Worm (Caenorhabditis elegans): Measurements from ENCODE around the gene sre-6.

Gene sre-6

ce11 chrV:10805934-10806333, 43.3 kb upstream of the sre-6 start, which contains the start of gene prp-38:
Gene prp-38 (minus strand): TSS chrV:10806034.
- TF ChIP-seq dpl-1 (GFP tag; optimal IDR thresholded peaks at IDR 0.05) = no peak
- no peak for TF ChIP-seq tbx-2 (tag; optimal IDR thresholded peaks at IDR 0.05)
- no peak for TF ChIP-seq mep-1 (tag; optimal IDR thresholded peaks at IDR 0.05)
- TF ChIP-seq lin-35 (GFP tag; optimal IDR thresholded peaks at IDR 0.05) = no peak
- no peak for TF ChIP-seq nhr-84 (tag; optimal IDR thresholded peaks at IDR 0.05)
- no peak for TF ChIP-seq ztf-4 (tag; optimal IDR thresholded peaks at IDR 0.05)
- TF ChIP-seq blmp-1 (tag; optimal IDR thresholded peaks at IDR 0.05) = no peak
- no peak for TF ChIP-seq mef-2 (tag; optimal IDR thresholded peaks at IDR 0.05)
- TF ChIP-seq ztf-11 (tag; optimal IDR thresholded peaks at IDR 0.05) = no peak
- TF ChIP-seq nhr-20 (tag; optimal IDR thresholded peaks at IDR 0.05) = no peak
- no peak for TF ChIP-seq irx-1 (tag; optimal IDR thresholded peaks at IDR 0.05)
- no peak for TF ChIP-seq ceh-82 (tag; optimal IDR thresholded peaks at IDR 0.05)
- no peak for TF ChIP-seq isw-1 (GFP tag; IDR thresholded peaks at IDR 0.05)
- TF ChIP-seq pax-3 (tag; optimal IDR thresholded peaks at IDR 0.05) = no peak
- no peak for TF ChIP-seq lin-39 (tag; optimal IDR thresholded peaks at IDR 0.05)
- no peak for TF ChIP-seq zip-4 (GFP tag; optimal IDR thresholded peaks at IDR 0.05)

ce11 chrV:10804374-10804773, 41.8 kb upstream of the sre-6 start, which contains the start of gene secs-1:
Gene secs-1 (minus strand): TSS chrV:10804474.
- no peak for TF ChIP-seq tbx-2 (tag; optimal IDR thresholded peaks at IDR 0.05)
- TF ChIP-seq unc-62 (GFP tag; optimal IDR thresholded peaks at IDR 0.05) = no peak
- no peak for TF ChIP-seq ama-1 (optimal IDR thresholded peaks at IDR 0.05)
- TF ChIP-seq sptf-1 (tag; optimal IDR thresholded peaks at IDR 0.05) = no peak
- TF ChIP-seq aha-1 (tag; optimal IDR thresholded peaks at IDR 0.05) = no peak
- no peak for TF ChIP-seq isw-1 (GFP tag; IDR thresholded peaks at IDR 0.05)
- no peak for TF ChIP-seq hlh-4 (tag; optimal IDR thresholded peaks at IDR 0.05)

- no peak for TF ChIP-seq zag-1 (tag; optimal IDR thresholded peaks at IDR 0.05)
- TF ChIP-seq lin-35 (GFP tag; optimal IDR thresholded peaks at IDR 0.05) = peak in 1 of 2 experiments; percentile 12
- no peak for TF ChIP-seq sptf-1 (tag; optimal IDR thresholded peaks at IDR 0.05)
- peak; percentile 76 for TF ChIP-seq pqm-1 (tag; optimal IDR thresholded peaks at IDR 0.05)
- no peak for TF ChIP-seq nhr-11 (tag; optimal IDR thresholded peaks at IDR 0.05)
- no peak for TF ChIP-seq mef-2 (tag; optimal IDR thresholded peaks at IDR 0.05)
- peak; percentile 41 for TF ChIP-seq nhr-90 (tag; optimal IDR thresholded peaks at IDR 0.05; ENCODE audit: poor library complexity)
- TF ChIP-seq elt-2 (tag; optimal IDR thresholded peaks at IDR 0.05) = peak; percentile 98
- TF ChIP-seq nhr-20 (tag; optimal IDR thresholded peaks at IDR 0.05) = peak; percentile 10
- TF ChIP-seq nhr-71 (tag; optimal IDR thresholded peaks at IDR 0.05) = peak; percentile 47
Measured at ce11 chrV:10802060-10802459, 39.5 kb upstream of the sre-6 start.

ce11 chrV:10801154-10801553, 38.6 kb upstream of the sre-6 start, which contains the start of gene D1054.18:
Gene D1054.18 (minus strand): TSS chrV:10801198.
- TF ChIP-seq efl-1 (optimal IDR thresholded peaks at IDR 0.05) = no peak
- peak in 1 of 2 experiments; percentile 75 for TF ChIP-seq efl-1 (GFP tag; optimal IDR thresholded peaks at IDR 0.05 in 1 of 2)
- TF ChIP-seq snu-23 (GFP tag; optimal IDR thresholded peaks at IDR 0.05) = no peak
- TF ChIP-seq F16B12.6 (tag; optimal IDR thresholded peaks at IDR 0.05) = no peak
- no peak for TF ChIP-seq vab-15 (tag; optimal IDR thresholded peaks at IDR 0.05)
- TF ChIP-seq hpl-2 (GFP tag; optimal IDR thresholded peaks at IDR 0.05) = no peak
- TF ChIP-seq C16A3.4 (tag; optimal IDR thresholded peaks at IDR 0.05) = no peak
- TF ChIP-seq nhr-90 (tag; optimal IDR thresholded peaks at IDR 0.05; ENCODE audit: poor library complexity) = peak; percentile 12
- TF ChIP-seq aly-2 (tag; optimal IDR thresholded peaks at IDR 0.05) = no peak
- no peak for TF ChIP-seq zip-4 (GFP tag; optimal IDR thresholded peaks at IDR 0.05)
- no peak for TF ChIP-seq alr-1 (tag; optimal IDR thresholded peaks at IDR 0.05; ENCODE audit: borderline replicate concordance)
- TF ChIP-seq ztf-11 (tag; optimal IDR thresholded peaks at IDR 0.05) = no peak
- no peak for TF ChIP-seq sptf-1 (tag; optimal IDR thresholded peaks at IDR 0.05)
- no peak for TF ChIP-seq snpc-4 (tag; optimal IDR thresholded peaks at IDR 0.05)
- no peak for TF ChIP-seq aha-1 (tag; optimal IDR thresholded peaks at IDR 0.05)
- TF ChIP-seq lin-13 (GFP tag; optimal IDR thresholded peaks at IDR 0.05) = no peak
- no peak for TF ChIP-seq elt-3 (tag; optimal IDR thresholded peaks at IDR 0.05)
- no peak for TF ChIP-seq irx-1 (tag; optimal IDR thresholded peaks at IDR 0.05)
- TF ChIP-seq fkh-4 (tag; optimal IDR thresholded peaks at IDR 0.05; ENCODE audit: borderline replicate concordance) = no peak
- TF ChIP-seq lir-3 (tag; optimal IDR thresholded peaks at IDR 0.05; ENCODE audit: poor library complexity) = no peak
- peak; percentile 25 for TF ChIP-seq nhr-71 (tag; optimal IDR thresholded peaks at IDR 0.05)
- TF ChIP-seq unc-98 (GFP tag; IDR thresholded peaks at IDR 0.05) = no peak
- no peak for TF ChIP-seq efl-3 (GFP tag; optimal IDR thresholded peaks at IDR 0.05)
- no peak for TF ChIP-seq lin-39 (tag; optimal IDR thresholded peaks at IDR 0.05)
- no peak for TF ChIP-seq nhr-237 (tag; optimal IDR thresholded peaks at IDR 0.05)
- no peak for TF ChIP-seq nhr-19 (GFP tag; conservative IDR thresholded peaks at IDR 0.05)
- TF ChIP-seq mab-9 (GFP tag; IDR thresholded peaks at IDR 0.05) = no peak
- TF ChIP-seq dsc-1 (tag; optimal IDR thresholded peaks at IDR 0.05) = no peak
- TF ChIP-seq skn-1 (tag; optimal IDR thresholded peaks at IDR 0.05) = no peak
